Worm (Caenorhabditis elegans): Measurements from ENCODE around the gene spig-5.

spig-5 gene

ce11 chrV:14285803-14286202 is 22.5 kb upstream of the spig-5 start, which contains the start of gene F40G12.11:
TSS of gene F40G12.11 (plus strand) at chrV:14286171.
- no peak for TF ChIP-seq nhr-85 (tag)
- TF ChIP-seq hpl-2 (GFP tag; optimal IDR thresholded peaks at IDR 0.05) = no peak
- TF ChIP-seq fos-1 (tag; optimal IDR thresholded peaks at IDR 0.05) = no peak
- TF ChIP-seq unc-130 (tag; optimal IDR thresholded peaks at IDR 0.05) = no peak
- no peak for TF ChIP-seq nhr-47 (tag; optimal IDR thresholded peaks at IDR 0.05)
- no peak for TF ChIP-seq vab-15 (tag; optimal IDR thresholded peaks at IDR 0.05)
- no peak for TF ChIP-seq nhr-76 (tag; optimal IDR thresholded peaks at IDR 0.05)
- no peak for TF ChIP-seq nhr-237 (tag; optimal IDR thresholded peaks at IDR 0.05)
- TF ChIP-seq skn-1 (tag; optimal IDR thresholded peaks at IDR 0.05) = no peak
- TF ChIP-seq elt-2 (tag; optimal IDR thresholded peaks at IDR 0.05) = no peak
- TF ChIP-seq nhr-84 (tag; optimal IDR thresholded peaks at IDR 0.05) = no peak
- no peak for TF ChIP-seq nhr-11 (tag; optimal IDR thresholded peaks at IDR 0.05)
- no peak for TF ChIP-seq egl-13 (tag; optimal IDR thresholded peaks at IDR 0.05)
- TF ChIP-seq ceh-8 (GFP tag; optimal IDR thresholded peaks at IDR 0.05) = no peak
- no peak for TF ChIP-seq ceh-82 (tag; optimal IDR thresholded peaks at IDR 0.05)
- TF ChIP-seq lin-14 (GFP tag; optimal IDR thresholded peaks at IDR 0.05) = no peak
- TF ChIP-seq rnt-1 (tag; optimal IDR thresholded peaks at IDR 0.05) = no peak

- TF ChIP-seq F16B12.6 (tag; optimal IDR thresholded peaks at IDR 0.05) (no peak), nhr-90 (tag; optimal IDR thresholded peaks at IDR 0.05; ENCODE audit: poor library complexity) (no peak), fkh-4 (tag; optimal IDR thresholded peaks at IDR 0.05; ENCODE audit: borderline replicate concordance) (no peak), tbx-2 (tag; optimal IDR thresholded peaks at IDR 0.05) (no peak), ets-5 (GFP tag; IDR thresholded peaks at IDR 0.05) (no peak), dpl-1 (GFP tag; optimal IDR thresholded peaks at IDR 0.05) (no peak), lin-35 (GFP tag; optimal IDR thresholded peaks at IDR 0.05) (no peak)
Observed at ce11 chrV:14289363-14289762, 18.9 kb upstream of the spig-5 start, which contains the start of gene F14D7.1. TSS of gene F14D7.1 (minus strand) at chrV:14289463.

DNA sequence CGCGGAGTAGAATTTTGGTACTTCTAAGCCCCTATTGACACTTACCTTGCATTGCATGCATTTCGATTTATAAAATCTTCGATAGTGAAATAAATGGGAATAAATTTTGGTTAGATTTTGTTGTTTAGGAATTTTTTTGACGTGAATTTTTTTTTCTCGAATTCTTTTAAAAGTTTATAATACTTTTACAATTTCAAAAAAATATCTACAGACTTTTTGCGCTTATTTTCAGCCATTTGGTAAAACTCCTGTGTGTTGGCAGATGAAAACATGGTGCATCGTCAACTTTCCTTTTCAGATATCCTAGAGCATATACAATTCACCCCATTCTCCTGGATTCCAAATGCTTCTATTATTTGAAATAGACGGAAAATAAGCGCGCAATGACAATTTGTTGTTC is 17.6 kb upstream of the spig-5 start, which contains the start of gene F14D7.18:
Gene F14D7.18 (minus strand): TSS at position 101 of the 400 bp plus-strand sequence.
- TF ChIP-seq aly-2 (tag; optimal IDR thresholded peaks at IDR 0.05) (no peak), snpc-4 (tag; optimal IDR thresholded peaks at IDR 0.05) (no peak), fkh-4 (tag; optimal IDR thresholded peaks at IDR 0.05; ENCODE audit: borderline replicate concordance) (no peak), C04F5.9 (tag; optimal IDR thresholded peaks at IDR 0.05) (no peak), lir-3 (tag; optimal IDR thresholded peaks at IDR 0.05; ENCODE audit: poor library complexity) (no peak), unc-62 (GFP tag; optimal IDR thresholded peaks at IDR 0.05) (no peak), ceh-82 (tag; optimal IDR thresholded peaks at IDR 0.05) (no peak), lin-15B (tag; optimal IDR thresholded peaks at IDR 0.05) (no peak), fos-1 (tag; optimal IDR thresholded peaks at IDR 0.05) (no peak), elt-2 (tag; optimal IDR thresholded peaks at IDR 0.05) (no peak), nhr-76 (tag; optimal IDR thresholded peaks at IDR 0.05) (no peak), ceh-90 (tag; optimal IDR thresholded peaks at IDR 0.05) (no peak), nhr-71 (tag; optimal IDR thresholded peaks at IDR 0.05) (no peak), jun-1 (tag; optimal IDR thresholded peaks at IDR 0.05) (no peak), nhr-77 (tag; optimal IDR thresholded peaks at IDR 0.05) (no peak), unc-30 (tag; optimal IDR thresholded peaks at IDR 0.05) (no peak), egl-27 (tag; optimal IDR thresholded peaks at IDR 0.05) (no peak)

DNA sequence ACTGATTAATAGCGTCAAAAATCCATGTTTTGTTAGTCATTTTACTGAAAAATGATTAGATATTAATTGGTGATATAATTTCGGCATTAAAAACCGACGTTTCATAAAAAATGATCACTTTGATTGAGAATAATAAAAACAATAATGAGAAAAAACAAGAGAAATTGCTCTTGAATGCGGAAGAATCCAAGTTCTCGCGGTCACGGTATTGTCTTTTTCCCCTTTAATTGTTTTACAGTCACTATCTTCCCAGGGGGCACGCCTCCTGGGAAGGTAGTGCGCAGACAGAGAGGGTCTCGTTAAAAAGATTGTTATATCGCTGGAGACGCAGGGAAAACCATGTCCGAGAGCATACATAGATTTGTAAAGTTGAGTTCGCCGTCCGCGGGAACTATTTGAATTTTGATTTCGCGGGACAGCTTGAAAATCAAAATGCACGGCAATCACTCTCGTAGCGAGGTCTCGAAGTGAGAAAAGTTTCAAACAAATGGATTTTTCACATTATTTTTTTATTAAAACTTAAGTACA is 14.5 kb upstream of the spig-5 start, which contains the start of gene F14D7.2:
Gene F14D7.2 (minus strand): TSS at position 51 of the 528 bp plus-strand sequence.
- TF ChIP-seq ceh-90 (tag; optimal IDR thresholded peaks at IDR 0.05) (no peak), zip-4 (GFP tag; optimal IDR thresholded peaks at IDR 0.05) (no peak), mdl-1 (tag; optimal IDR thresholded peaks at IDR 0.05) (no peak)
